In genomic region chrII:5271729-5272322, ce11 we compare ENCODE assay signal across 2 worm cellular contexts.
TF ChIP-seq lines count a peak whose summit lies in the region.

Gene drn-1, minus strand, starts transcription at chrII:5271845.

TF ChIP-seq in whole organism, L1 larva, 84 proteins besides CTCF, POLR2A, EP300 and RAD21 (continued from another document):
- TF ChIP-seq unc-98 (GFP tag; IDR thresholded peaks at IDR 0.05; lab: Robert Waterston, UW) (no peak), pax-3 (tag; optimal IDR thresholded peaks at IDR 0.05; lab: Kevin White, UChicago) (no peak), pqm-1 (tag; optimal IDR thresholded peaks at IDR 0.05; lab: Kevin White, UChicago) (no peak), nhr-77 (tag; optimal IDR thresholded peaks at IDR 0.05; lab: Kevin White, UChicago) (no peak), efl-3 (GFP tag; optimal IDR thresholded peaks at IDR 0.05; lab: Kevin White, UChicago) (no peak)

TF ChIP-seq in whole organism, L2 larva, 48 proteins besides CTCF, POLR2A, EP300 and RAD21 (continued from another document):
- TF ChIP-seq ztf-11 (tag; optimal IDR thresholded peaks at IDR 0.05; lab: Kevin White, UChicago): no peak
- no peak for TF ChIP-seq snpc-4 (tag; optimal IDR thresholded peaks at IDR 0.05; lab: Kevin White, UChicago)
- no peak for TF ChIP-seq aly-2 (tag; optimal IDR thresholded peaks at IDR 0.05; lab: Kevin White, UChicago)
- no peak for TF ChIP-seq nhr-11 (tag; optimal IDR thresholded peaks at IDR 0.05; lab: Kevin White, UChicago)
- TF ChIP-seq sma-9 (GFP tag; optimal IDR thresholded peaks at IDR 0.05; lab: Kevin White, UChicago): no peak
- no peak for TF ChIP-seq sma-9 (tag; optimal IDR thresholded peaks at IDR 0.05; lab: Kevin White, UChicago)
- TF ChIP-seq unc-62 (GFP tag; optimal IDR thresholded peaks at IDR 0.05; lab: Kevin White, UChicago): no peak
- TF ChIP-seq sma-3 (GFP tag; optimal IDR thresholded peaks at IDR 0.05; lab: Kevin White, UChicago): no peak
- no peak for TF ChIP-seq lin-11 (tag; optimal IDR thresholded peaks at IDR 0.05; lab: Kevin White, UChicago)
- TF ChIP-seq sem-4 (tag; optimal IDR thresholded peaks at IDR 0.05; lab: Kevin White, UChicago): no peak
- TF ChIP-seq nhr-10 (tag; optimal IDR thresholded peaks at IDR 0.05; lab: Kevin White, UChicago): no peak
- no peak for TF ChIP-seq ztf-1 (GFP tag; conservative IDR thresholded peaks at IDR 0.05; lab: Robert Waterston, UW)
- no peak for TF ChIP-seq nhr-25 (tag; optimal IDR thresholded peaks at IDR 0.05; lab: Kevin White, UChicago)
- peak; percentile 16 for TF ChIP-seq unc-55 (GFP tag; optimal IDR thresholded peaks at IDR 0.05; lab: Kevin White, UChicago)
- no peak for TF ChIP-seq R02D3.7 (tag; optimal IDR thresholded peaks at IDR 0.05; lab: Kevin White, UChicago)
- no peak for TF ChIP-seq F13H6.1 (tag; optimal IDR thresholded peaks at IDR 0.05; lab: Kevin White, UChicago)
- peak in 1 of 2 experiments; percentile 7 for TF ChIP-seq mdl-1 (tag; optimal IDR thresholded peaks at IDR 0.05; lab: Kevin White, UChicago)
- no peak for TF ChIP-seq ZK546.5 (tag; optimal IDR thresholded peaks at IDR 0.05; lab: Kevin White, UChicago)
- TF ChIP-seq fos-1 (tag; optimal IDR thresholded peaks at IDR 0.05; lab: Kevin White, UChicago): no peak
- TF ChIP-seq nhr-6 (tag; optimal IDR thresholded peaks at IDR 0.05; lab: Kevin White, UChicago): no peak
- no peak for TF ChIP-seq peb-1 (tag; optimal IDR thresholded peaks at IDR 0.05; lab: Kevin White, UChicago)
- TF ChIP-seq crh-2 (tag; optimal IDR thresholded peaks at IDR 0.05; lab: Kevin White, UChicago): peak; percentile 20
- TF ChIP-seq nhr-77 (tag; optimal IDR thresholded peaks at IDR 0.05; lab: Kevin White, UChicago): no peak
- no peak for TF ChIP-seq elt-1 (tag; optimal IDR thresholded peaks at IDR 0.05; lab: Kevin White, UChicago)
- no peak for TF ChIP-seq alr-1 (tag; optimal IDR thresholded peaks at IDR 0.05; lab: Kevin White, UChicago)
- TF ChIP-seq C34F6.9 (tag; optimal IDR thresholded peaks at IDR 0.05; lab: Kevin White, UChicago): peak; percentile 56
TF ChIP-seq in whole organism, L2 larva: peak in this region for 7.
